Worm (Caenorhabditis elegans) whole organism, L4 larva: Measurements from ENCODE around the gene tag-281.

Experiments used
- Y48G9A.11 ChIP-seq: fragments of 200-800 bp; sonication (Bioruptor generic); IDR thresholded peaks from 2 replicates; pipeline ENCODE4 v1.3.6; 2022; ENCODE audit warnings: missing genetic modification reagents, missing genetic modification characterization, missing compliant biosample characterization
- ZK337.2 ChIP-seq: fragments of 200-800 bp; sonication (Bioruptor generic); IDR thresholded peaks from 2 replicates; pipeline ENCODE4 v1.3.6; 2022; ENCODE audit warnings: missing genetic modification reagents, missing genetic modification characterization, missing compliant biosample characterization
- daf-12 ChIP-seq: fragments of 150-350 bp; optimal IDR thresholded peaks from 2 replicates; lab custom pipeline; 2014; ENCODE audit warnings: missing biosample characterization, missing genetic modification reagents, missing genetic modification characterization
- dmd-6 ChIP-seq: fragments of 200-800 bp; sonication (Bioruptor generic); IDR thresholded peaks from 2 replicates; pipeline ENCODE4 v1.3.6; 2022; ENCODE audit warnings: missing genetic modification reagents, missing genetic modification characterization, missing compliant biosample characterization
- egl-43 ChIP-seq: fragments of 200-800 bp; sonication (Bioruptor generic); IDR thresholded peaks from 2 replicates; pipeline ENCODE4 v1.3.6; 2022; ENCODE audit warnings: missing genetic modification reagents, missing genetic modification characterization, missing compliant biosample characterization
- jun-1 ChIP-seq: fragments of 150-350 bp; optimal IDR thresholded peaks from 2 replicates; lab custom pipeline; 2014; ENCODE audit warnings: missing biosample characterization, missing genetic modification reagents, missing genetic modification characterization
- lin-29 ChIP-seq: fragments of 200-800 bp; sonication (Bioruptor generic); IDR thresholded peaks from 2 replicates; pipeline ENCODE4 v1.3.6; 2022; ENCODE audit warnings: missing genetic modification reagents, missing genetic modification characterization, missing compliant biosample characterization
- mxl-2 ChIP-seq: fragments of 200-800 bp; sonication (Bioruptor generic); conservative IDR thresholded peaks from 2 replicates; pipeline ENCODE4 v1.3.6; 2022; ENCODE audit warnings: missing genetic modification reagents, missing genetic modification characterization, missing compliant biosample characterization
- nhr-102 ChIP-seq: sonication (generic microtip); optimal IDR thresholded peaks from 2 replicates; lab custom pipeline; 2016; ENCODE audit warnings: mild to moderate bottlenecking, missing genetic modification characterization, moderate library complexity, missing compliant biosample characterization
- nhr-25 ChIP-seq: sonication (generic microtip); optimal IDR thresholded peaks from 2 replicates; lab custom pipeline; 2017; ENCODE audit warnings: missing genetic modification characterization, mild to moderate bottlenecking, missing compliant biosample characterization, antibody characterized with exemption, moderate library complexity, borderline replicate concordance; ENCODE audit not compliant: insufficient read depth
- nhr-42 ChIP-seq: fragments of 200-800 bp; sonication (Bioruptor generic); IDR thresholded peaks from 2 replicates; pipeline ENCODE4 v1.3.6; 2022; ENCODE audit warnings: missing genetic modification characterization, missing compliant biosample characterization
- pha-4 ChIP-seq, 2 experiments: fragments of 150-350 bp in 1 of 2; fragments of 200-800 bp in 1 of 2; sonication (Bioruptor generic) in 1 of 2; IDR thresholded peaks in 1 of 2; optimal IDR thresholded peaks in 1 of 2; 2 replicates each; pipeline versions ENCODE4 v1.3.6 to Lab custom; 2014 to 2022; ENCODE audit warnings: missing genetic modification characterization in 2 of 2, missing genetic modification reagents in 2 of 2, missing biosample characterization in 1 of 2, missing compliant biosample characterization in 1 of 2
- spr-1 ChIP-seq: sonication (generic microtip); optimal IDR thresholded peaks from 2 replicates; lab custom pipeline; 2016; ENCODE audit warnings: mild to moderate bottlenecking, missing genetic modification characterization, missing compliant biosample characterization
- zfp-3 ChIP-seq: fragments of 200-800 bp; sonication (Bioruptor generic); conservative IDR thresholded peaks from 2 replicates; pipeline ENCODE4 v1.3.6; 2022; ENCODE audit warnings: missing genetic modification reagents, missing genetic modification characterization, missing compliant biosample characterization
- zip-2 ChIP-seq: fragments of 150-350 bp; optimal IDR thresholded peaks from 2 replicates; lab custom pipeline; 2014; ENCODE audit warnings: missing biosample characterization, missing genetic modification characterization
- ztf-11 ChIP-seq: fragments of 150-350 bp; optimal IDR thresholded peaks from 2 replicates; lab custom pipeline; 2014; ENCODE audit warnings: missing biosample characterization, missing genetic modification characterization

Gene tag-281

DNA sequence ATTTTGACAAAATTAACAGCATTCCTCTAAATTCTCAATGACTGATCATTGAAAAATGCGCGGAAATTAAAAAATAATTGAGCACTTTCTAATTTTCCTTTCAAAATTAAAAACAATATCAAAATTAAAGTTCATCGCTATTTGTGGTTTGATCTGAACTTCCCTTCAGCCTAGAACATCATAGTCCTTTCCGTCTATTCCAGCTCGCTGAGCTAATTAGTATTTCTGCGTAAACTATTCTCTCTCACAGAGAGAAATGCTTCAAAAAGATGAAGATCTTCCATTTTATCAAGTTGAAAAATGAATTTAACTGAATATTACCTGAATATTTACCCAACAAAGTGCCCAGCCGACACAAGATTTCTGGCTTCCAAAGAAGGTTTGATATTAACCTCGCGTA, 47.5 kb downstream of the tag-281 start, which contains the start of gene srh-68:
srh-68 (plus strand) TSS at position 301 of the 400 bp plus-strand sequence.
- TF ChIP-seq spr-1 (tag; lab: Kevin White, UChicago) (no peak), Y48G9A.11 (GFP tag; lab: Robert Waterston, UW) (no peak), nhr-25 (tag; lab: Kevin White, UChicago) (no peak), ZK337.2 (no peak), zip-2 (no peak), pha-4 (GFP tag; IDR thresholded peaks at IDR 0.05; lab: Robert Waterston, UW) (no peak), pha-4 (tag; optimal IDR thresholded peaks at IDR 0.05; lab: Kevin White, UChicago) (no peak), daf-12 (no peak), mxl-2 (GFP tag; lab: Robert Waterston, UW) (no peak), nhr-42 (GFP tag; lab: Robert Waterston, UW) (no peak), dmd-6 (GFP tag; lab: Robert Waterston, UW) (no peak), jun-1 (tag; lab: Kevin White, UChicago) (no peak), egl-43 (GFP tag; lab: Robert Waterston, UW) (no peak), ztf-11 (tag; lab: Kevin White, UChicago) (no peak), lin-29 (no peak)
- TF ChIP-seq, all 104 proteins: peak for 0

DNA sequence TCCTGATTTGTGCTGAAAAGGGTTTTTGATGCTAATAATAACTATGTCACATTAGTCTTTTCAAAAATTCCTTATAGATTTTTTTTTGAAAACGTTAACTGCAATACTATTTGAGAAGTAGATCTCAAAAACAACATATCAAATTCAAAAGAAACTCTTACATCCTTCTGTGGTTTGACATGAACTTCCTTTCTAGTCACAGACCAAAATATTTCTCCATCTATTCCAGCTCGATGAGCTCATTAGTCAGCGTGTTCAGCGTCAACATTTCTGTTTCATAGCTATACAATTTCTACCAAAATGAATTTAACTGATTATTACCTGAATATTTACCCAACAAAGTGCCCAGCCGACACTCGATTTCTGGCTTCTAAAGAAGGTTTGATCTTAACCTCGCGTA, 49.1 kb downstream of the tag-281 start, which contains the start of gene srh-67:
srh-67 (plus strand) TSS at position 301 of the 400 bp plus-strand sequence.
- TF ChIP-seq nhr-102 (tag; lab: Kevin White, UChicago) (no peak), zfp-3 (GFP tag; lab: Robert Waterston, UW) (no peak)
